Fruit fly (Drosophila melanogaster): ENCODE data around the gene Chrac-16.

DNA sequence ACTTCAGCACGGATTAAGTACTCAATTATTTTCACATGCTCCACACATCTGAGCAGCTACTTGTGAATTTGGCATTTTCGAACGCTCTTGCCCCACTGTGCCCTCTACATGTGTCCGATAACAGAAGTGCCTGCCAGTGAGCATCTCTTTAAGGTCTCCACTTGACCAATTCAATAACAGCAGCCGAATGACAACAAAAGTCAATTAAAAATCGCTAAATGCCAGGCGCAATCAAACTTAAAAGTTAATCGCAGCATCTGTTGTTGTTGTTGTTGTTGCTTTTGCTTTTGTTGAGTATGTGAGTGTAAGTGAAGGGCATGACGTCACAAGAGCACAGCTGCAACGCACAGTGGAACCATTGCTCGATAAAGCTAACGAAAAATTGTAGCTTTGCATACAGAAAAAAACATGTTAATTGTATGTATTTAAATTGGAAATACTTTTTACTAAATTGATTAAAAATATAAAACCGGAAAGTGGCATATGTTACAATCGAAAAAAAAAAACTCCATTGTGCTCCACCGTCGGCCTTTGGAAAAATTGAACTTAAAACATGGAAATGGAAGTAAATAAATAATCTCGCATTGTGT is 2.9 kb downstream of the Chrac-16 start:
- peak; percentile 34 for TF ChIP-seq CG11617 (GFP tag; optimal IDR thresholded peaks at IDR 0.05)
- no peak for TF ChIP-seq toe (GFP tag; optimal IDR thresholded peaks at IDR 0.05)
- no peak for TF ChIP-seq CG7101 (tag; optimal IDR thresholded peaks at IDR 0.05)
- TF ChIP-seq Crg-1 (GFP tag; optimal IDR thresholded peaks at IDR 0.05) = no peak
- TF ChIP-seq CG12768 (GFP tag; optimal IDR thresholded peaks at IDR 0.05) = no peak
- no peak for TF ChIP-seq CG7045 (GFP tag; optimal IDR thresholded peaks at IDR 0.05)
- TF ChIP-seq Clk (GFP tag; optimal IDR thresholded peaks at IDR 0.05) = no peak
- TF ChIP-seq CG14711 (tag; optimal IDR thresholded peaks at IDR 0.05) = peak; percentile 17
- TF ChIP-seq cic (GFP tag; optimal IDR thresholded peaks at IDR 0.05) = no peak
- no peak for TF ChIP-seq ovo (GFP tag; optimal IDR thresholded peaks at IDR 0.05)
- peak; percentile 83 for TF ChIP-seq kay (GFP tag; ENCODE audit: borderline replicate concordance)
